Worm (Caenorhabditis elegans) whole organism, young adult: ENCODE measurements around the gene cope-1.

Experiments used
- Y53F4B.3 ChIP-seq: fragments of 200-800 bp; sonication (Bioruptor generic); IDR thresholded peaks from 2 replicates; pipeline ENCODE4 v1.3.6; 2022; ENCODE audit warnings: missing genetic modification reagents, missing genetic modification characterization, missing compliant biosample characterization
- Y67H2A.10 ChIP-seq: fragments of 200-800 bp; sonication (Bioruptor generic); conservative IDR thresholded peaks from 2 replicates; pipeline ENCODE4 v1.3.6; 2022; ENCODE audit warnings: missing genetic modification reagents, missing genetic modification characterization, missing compliant biosample characterization
- dox-1 ChIP-seq: fragments of 200-800 bp; sonication (Bioruptor generic); IDR thresholded peaks from 2 replicates; pipeline ENCODE4 v1.3.6; 2022; ENCODE audit warnings: missing genetic modification reagents, missing genetic modification characterization, missing compliant biosample characterization
- egl-18 ChIP-seq: fragments of 200-800 bp; sonication (Bioruptor generic); IDR thresholded peaks from 2 replicates; pipeline ENCODE4 v1.3.6; 2022; ENCODE audit warnings: missing genetic modification reagents, missing genetic modification characterization, missing compliant biosample characterization
- let-526 ChIP-seq: fragments of 200-800 bp; sonication (Bioruptor generic); IDR thresholded peaks from 2 replicates; pipeline ENCODE4 v1.3.6; 2022; ENCODE audit warnings: missing genetic modification reagents, missing genetic modification characterization, missing compliant biosample characterization
- lin-54 ChIP-seq: fragments of 200-800 bp; sonication (Bioruptor generic); optimal IDR thresholded peaks from 2 replicates; lab custom pipeline; 2018; ENCODE audit warnings: mild to moderate bottlenecking, missing genetic modification characterization, missing compliant biosample characterization
- mcd-1 ChIP-seq: fragments of 200-800 bp; sonication (Bioruptor generic); IDR thresholded peaks from 2 replicates; pipeline ENCODE4 v1.3.6; 2022; ENCODE audit warnings: missing genetic modification reagents, missing genetic modification characterization, missing compliant biosample characterization
- mxl-1 ChIP-seq: sonication (generic microtip); optimal IDR thresholded peaks from 2 replicates; lab custom pipeline; 2016; ENCODE audit warnings: missing genetic modification characterization, missing compliant biosample characterization
- nfya-1 ChIP-seq: sonication (generic microtip); optimal IDR thresholded peaks from 2 replicates; lab custom pipeline; 2017; ENCODE audit warnings: antibody characterized with exemption, missing compliant biosample characterization, missing genetic modification characterization, borderline replicate concordance; ENCODE audit not compliant: insufficient read depth
- snpc-1.1 ChIP-seq: sonication (generic microtip); optimal IDR thresholded peaks from 2 replicates; lab custom pipeline; 2017; ENCODE audit warnings: missing genetic modification characterization, mild to moderate bottlenecking, missing compliant biosample characterization, antibody characterized with exemption, moderate library complexity, missing genotype, missing genetic modification reagents; ENCODE audit not compliant: insufficient read depth
- tbp1 ChIP-seq: fragments of 200-800 bp; sonication (Bioruptor generic); optimal IDR thresholded peaks from 2 replicates; lab custom pipeline; 2018; ENCODE audit warnings: mild to moderate bottlenecking, missing genetic modification characterization, missing compliant biosample characterization
- zfh-2 ChIP-seq: fragments of 200-800 bp; sonication (Bioruptor generic); conservative IDR thresholded peaks from 2 replicates; pipeline ENCODE4 v1.3.6; 2022; ENCODE audit warnings: missing genetic modification reagents, missing genetic modification characterization, missing compliant biosample characterization
- ztf-18 ChIP-seq: sonication (generic microtip); optimal IDR thresholded peaks from 2 replicates; lab custom pipeline; 2016; ENCODE audit warnings: missing genotype, mild to moderate bottlenecking, missing genetic modification characterization, missing compliant biosample characterization

- TF ChIP-seq lin-54 (GFP tag; lab: Kevin White, UChicago): no peak
- no peak for TF ChIP-seq let-526 (GFP tag; lab: Robert Waterston, UW)
- no peak for TF ChIP-seq mxl-1 (tag; lab: Kevin White, UChicago)
- no peak for TF ChIP-seq zfh-2 (GFP tag; lab: Robert Waterston, UW)
- no peak for TF ChIP-seq snpc-1.1 (tag; lab: Kevin White, UChicago)
- TF ChIP-seq dox-1 (GFP tag; lab: Robert Waterston, UW): no peak
- no peak for TF ChIP-seq mcd-1 (GFP tag; lab: Robert Waterston, UW)
- TF ChIP-seq Y67H2A.10: no peak
- TF ChIP-seq Y53F4B.3 (GFP tag; lab: Robert Waterston, UW): no peak
- no peak for TF ChIP-seq tbp1 (GFP tag; lab: Kevin White, UChicago)
- no peak for TF ChIP-seq nfya-1 (tag; lab: Kevin White, UChicago)
- TF ChIP-seq ztf-18: no peak
- TF ChIP-seq egl-18 (GFP tag; lab: Robert Waterston, UW): no peak
These were observed 32.4 kb upstream of the cope-1 start, which contains the start of gene qdpr-1 for ce11 chrIII:13393647-13394046.
